Fruit fly (Drosophila melanogaster) whole organism, adult: ENCODE data around the gene Ns1.
A peak's percentile ranks its signal among the peaks of the same experiment; 100 is the strongest.

Source experiments
- CG11617 ChIP-seq: fragments of 200-800 bp; sonication (Bioruptor generic); optimal IDR thresholded peaks from 2 replicates; lab custom pipeline; 2017; ENCODE audit warnings: mild to moderate bottlenecking, missing biosample characterization, missing genetic modification reagents, missing genetic modification characterization
- CG7101 ChIP-seq: fragments of 200-800 bp; sonication (Bioruptor generic); optimal IDR thresholded peaks from 2 replicates; lab custom pipeline; 2018; ENCODE audit warnings: missing biosample characterization, mild to moderate bottlenecking, missing genetic modification characterization, moderate library complexity
- Hr96 ChIP-seq: fragments of 200-800 bp; sonication (Bioruptor generic); optimal IDR thresholded peaks from 2 replicates; lab custom pipeline; 2016; ENCODE audit warnings: missing biosample characterization, missing genetic modification characterization
- kay ChIP-seq: fragments of 200-800 bp; sonication (Bioruptor generic); peaks from one replicate; lab custom pipeline; 2016; ENCODE audit warnings: missing biosample characterization, missing genetic modification characterization, borderline replicate concordance
- toe ChIP-seq: fragments of 200-800 bp; sonication (Bioruptor generic); optimal IDR thresholded peaks from 2 replicates; lab custom pipeline; 2016; ENCODE audit warnings: missing biosample characterization, missing genetic modification characterization

dm6 chr3R:17116231-17116630, 43.8 kb upstream of the Ns1 start:
- TF ChIP-seq CG7101 (tag; lab: Kevin White, UChicago) (peak; percentile 19), toe (no peak), kay (GFP tag; lab: Kevin White, UChicago) (peak; percentile 90), Hr96 (GFP tag; lab: Kevin White, UChicago) (no peak), CG11617 (GFP tag; lab: Kevin White, UChicago) (no peak)
